Worm (Caenorhabditis elegans) whole organism, young adult: ENCODE data around the gene F40G9.6.

ENCODE experiments used
- D2030.7 ChIP-seq: fragments of 200-800 bp; sonication (Bioruptor generic); IDR thresholded peaks from 2 replicates; pipeline ENCODE4 v1.3.6; 2022; ENCODE audit warnings: missing genetic modification reagents, missing genetic modification characterization, missing compliant biosample characterization
- dox-1 ChIP-seq: fragments of 200-800 bp; sonication (Bioruptor generic); IDR thresholded peaks from 2 replicates; pipeline ENCODE4 v1.3.6; 2022; ENCODE audit warnings: missing genetic modification reagents, missing genetic modification characterization, missing compliant biosample characterization
- nhr-179 ChIP-seq: sonication (generic microtip); optimal IDR thresholded peaks from 2 replicates; lab custom pipeline; 2016; ENCODE audit warnings: mild to moderate bottlenecking, missing genetic modification characterization, missing compliant biosample characterization

- TF ChIP-seq dox-1 (GFP tag; lab: Robert Waterston, UW): no peak
- no peak for TF ChIP-seq D2030.7
- no peak for TF ChIP-seq nhr-179 (tag; lab: Kevin White, UChicago)
Observed at ce11 chrIII:183072-183471, 3.7 kb downstream of the F40G9.6 start.
